Worm (Caenorhabditis elegans) whole organism, L3 larva: ENCODE measurements around the gene srbc-31.

Experiments
- R02D3.7 ChIP-seq: fragments of 150-350 bp; optimal IDR thresholded peaks from 2 replicates; lab custom pipeline; 2014; ENCODE audit warnings: missing biosample characterization, missing genetic modification characterization
- ZK546.5 ChIP-seq: sonication (generic microtip); optimal IDR thresholded peaks from 2 replicates; lab custom pipeline; 2017; ENCODE audit warnings: missing biosample characterization, missing genetic modification characterization
- aly-2 ChIP-seq: fragments of 150-350 bp; optimal IDR thresholded peaks from 2 replicates; lab custom pipeline; 2014; ENCODE audit warnings: missing biosample characterization, missing genetic modification characterization
- ceh-28 ChIP-seq: fragments of 150-350 bp; optimal IDR thresholded peaks from 2 replicates; lab custom pipeline; 2014; ENCODE audit warnings: missing biosample characterization, missing genetic modification reagents, missing genetic modification characterization
- ceh-9 ChIP-seq: sonication (generic microtip); optimal IDR thresholded peaks from 2 replicates; lab custom pipeline; 2018; ENCODE audit warnings: missing biosample characterization, missing genetic modification characterization
- egl-27 ChIP-seq: sonication (generic microtip); optimal IDR thresholded peaks from 4 replicates; lab custom pipeline; 2017; ENCODE audit warnings: missing biosample characterization, missing genetic modification reagents, missing genetic modification characterization
- egl-5 ChIP-seq: fragments of 150-350 bp; optimal IDR thresholded peaks from 2 replicates; lab custom pipeline; 2017; ENCODE audit warnings: missing biosample characterization, missing genetic modification reagents, missing genetic modification characterization, inconsistent platforms
- elt-1 ChIP-seq: fragments of 150-350 bp; optimal IDR thresholded peaks from 2 replicates; lab custom pipeline; 2014; ENCODE audit warnings: missing biosample characterization, missing genetic modification characterization
- elt-3 ChIP-seq, 3 experiments: fragments of 150-350 bp in 1 of 3; sonication (generic microtip) in 2 of 3; optimal IDR thresholded peaks; 2 replicates in 2 of 3; 4 replicates in 1 of 3; lab custom pipeline; 2014 to 2017; ENCODE audit warnings: missing biosample characterization in 3 of 3, missing genetic modification characterization in 3 of 3
- eor-1 ChIP-seq, 2 experiments: fragments of 150-350 bp; optimal IDR thresholded peaks; 2 replicates each; lab custom pipeline; 2014 to 2018; ENCODE audit warnings: missing biosample characterization in 2 of 2, missing genetic modification characterization in 2 of 2
- fkh-10 ChIP-seq: sonication (generic microtip); optimal IDR thresholded peaks from 2 replicates; lab custom pipeline; 2017; ENCODE audit warnings: missing biosample characterization, missing genetic modification reagents, missing genetic modification characterization
- fkh-2 ChIP-seq: fragments of 150-350 bp; optimal IDR thresholded peaks from 2 replicates; lab custom pipeline; 2014; ENCODE audit warnings: missing biosample characterization, missing genetic modification reagents, missing genetic modification characterization
- fos-1 ChIP-seq: fragments of 150-350 bp; optimal IDR thresholded peaks from 2 replicates; lab custom pipeline; 2014; ENCODE audit warnings: missing biosample characterization, missing genetic modification characterization
- hmg-11 ChIP-seq: sonication (generic microtip); optimal IDR thresholded peaks from 2 replicates; lab custom pipeline; 2016; ENCODE audit warnings: missing genetic modification characterization, missing compliant biosample characterization
- jun-1 ChIP-seq: fragments of 150-350 bp; optimal IDR thresholded peaks from 2 replicates; lab custom pipeline; 2014; ENCODE audit warnings: missing biosample characterization, missing genetic modification reagents, missing genetic modification characterization
- lin-15B ChIP-seq: fragments of 150-350 bp; optimal IDR thresholded peaks from 2 replicates; lab custom pipeline; 2014; ENCODE audit warnings: missing biosample characterization, missing genetic modification characterization
- lin-39 ChIP-seq: fragments of 150-350 bp; optimal IDR thresholded peaks from 2 replicates; lab custom pipeline; 2018; ENCODE audit warnings: missing biosample characterization, missing genetic modification reagents, missing genetic modification characterization
- lsy-12 ChIP-seq: sonication (generic microtip); optimal IDR thresholded peaks from 2 replicates; lab custom pipeline; 2016; ENCODE audit warnings: mild to moderate bottlenecking, missing genetic modification characterization, missing compliant biosample characterization
- mdl-1 ChIP-seq: fragments of 150-350 bp; optimal IDR thresholded peaks from 2 replicates; lab custom pipeline; 2014; ENCODE audit warnings: missing biosample characterization, missing genetic modification characterization
- nfya-1 ChIP-seq: sonication (generic microtip); optimal IDR thresholded peaks from 2 replicates; lab custom pipeline; 2017; ENCODE audit warnings: missing genetic modification characterization, mild to moderate bottlenecking, missing compliant biosample characterization, antibody characterized with exemption, moderate library complexity; ENCODE audit not compliant: insufficient read depth
- nhr-11 ChIP-seq: fragments of 150-350 bp; optimal IDR thresholded peaks from 2 replicates; lab custom pipeline; 2014; ENCODE audit warnings: missing biosample characterization, missing genetic modification characterization
- nhr-12 ChIP-seq: fragments of 150-350 bp; optimal IDR thresholded peaks from 2 replicates; lab custom pipeline; 2014; ENCODE audit warnings: missing biosample characterization, missing genetic modification characterization
- nhr-23 ChIP-seq: fragments of 150-350 bp; optimal IDR thresholded peaks from 2 replicates; lab custom pipeline; 2014; ENCODE audit warnings: missing biosample characterization, missing genetic modification reagents, missing genetic modification characterization
- nhr-77 ChIP-seq: fragments of 150-350 bp; optimal IDR thresholded peaks from 2 replicates; lab custom pipeline; 2014; ENCODE audit warnings: missing biosample characterization, missing genetic modification characterization
- pqm-1 ChIP-seq: fragments of 150-350 bp; optimal IDR thresholded peaks from 2 replicates; lab custom pipeline; 2017; ENCODE audit warnings: missing biosample characterization, missing genetic modification characterization, inconsistent platforms
- sea-2 ChIP-seq: fragments of 150-350 bp; sonication (generic microtip); optimal IDR thresholded peaks from 4 replicates; lab custom pipeline; 2014; ENCODE audit warnings: missing biosample characterization, missing genetic modification reagents, missing genetic modification characterization
- skn-1 ChIP-seq: fragments of 150-350 bp; optimal IDR thresholded peaks from 2 replicates; lab custom pipeline; 2014; ENCODE audit warnings: missing biosample characterization, missing genetic modification characterization
- snpc-4 ChIP-seq: fragments of 150-350 bp; optimal IDR thresholded peaks from 2 replicates; lab custom pipeline; 2014; ENCODE audit warnings: missing biosample characterization, missing genetic modification characterization
- tbx-2 ChIP-seq: sonication (generic microtip); optimal IDR thresholded peaks from 2 replicates; lab custom pipeline; 2016; ENCODE audit warnings: mild to moderate bottlenecking, missing genetic modification characterization, missing compliant biosample characterization
- unc-39 ChIP-seq: sonication (generic microtip); optimal IDR thresholded peaks from 4 replicates; lab custom pipeline; 2017; ENCODE audit warnings: missing biosample characterization, missing genetic modification characterization
- unc-62 ChIP-seq: fragments of 150-350 bp; sonication (generic microtip); optimal IDR thresholded peaks from 4 replicates; lab custom pipeline; 2014; ENCODE audit warnings: missing biosample characterization, missing genetic modification reagents, missing genetic modification characterization
- zag-1 ChIP-seq: fragments of 150-350 bp; optimal IDR thresholded peaks from 2 replicates; lab custom pipeline; 2014; ENCODE audit warnings: missing biosample characterization, missing genetic modification characterization
- ztf-11 ChIP-seq: fragments of 150-350 bp; optimal IDR thresholded peaks from 2 replicates; lab custom pipeline; 2014; ENCODE audit warnings: missing biosample characterization, missing genetic modification characterization
- ztf-4 ChIP-seq: fragments of 150-350 bp; optimal IDR thresholded peaks from 2 replicates; lab custom pipeline; 2014; ENCODE audit warnings: missing biosample characterization, missing genetic modification characterization

Gene srbc-31

DNA sequence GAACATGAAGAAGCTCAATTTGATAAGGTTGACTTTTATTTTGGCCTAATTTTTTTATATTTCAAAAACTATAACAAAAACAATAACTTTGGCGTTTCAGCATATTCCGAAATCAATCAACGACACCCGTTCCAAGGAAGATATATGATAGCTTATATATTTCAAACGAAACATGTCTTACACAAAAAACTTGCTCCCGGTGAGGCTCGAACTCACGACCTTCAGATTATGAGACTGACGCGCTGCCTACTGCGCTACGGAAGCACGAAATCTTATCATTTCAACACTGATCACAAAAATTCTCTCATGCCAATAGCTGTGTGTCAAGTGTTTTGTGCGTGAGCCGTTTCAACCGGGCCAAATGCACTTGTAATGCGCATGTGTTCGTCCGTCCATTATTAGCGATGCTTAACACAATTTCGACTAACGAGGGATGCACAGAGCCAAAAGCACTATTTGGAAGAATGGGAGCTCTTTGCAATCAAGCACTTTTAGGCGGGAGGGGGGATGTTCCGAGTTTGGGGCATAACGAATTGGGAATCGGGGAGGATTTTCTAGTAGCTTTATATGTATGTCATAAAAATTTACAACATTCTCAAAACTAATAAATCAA, 22.2 kb downstream of the srbc-31 start:
- TF ChIP-seq sea-2 (GFP tag; lab: Kevin White, UChicago): no peak
- TF ChIP-seq nhr-11 (tag; lab: Kevin White, UChicago): no peak
- TF ChIP-seq snpc-4 (tag; lab: Kevin White, UChicago): no peak
- TF ChIP-seq mdl-1: no peak
- no peak for TF ChIP-seq elt-3 (tag; optimal IDR thresholded peaks at IDR 0.05; lab: Kevin White, UChicago)
- no peak for TF ChIP-seq nfya-1 (tag; lab: Kevin White, UChicago)
- TF ChIP-seq hmg-11: no peak
- TF ChIP-seq zag-1: no peak
- no peak for TF ChIP-seq nhr-23 (tag; lab: Kevin White, UChicago)
- TF ChIP-seq R02D3.7 (tag; lab: Kevin White, UChicago): no peak
- no peak for TF ChIP-seq aly-2 (tag; lab: Kevin White, UChicago)
- no peak for TF ChIP-seq unc-62 (GFP tag; lab: Kevin White, UChicago)
- TF ChIP-seq skn-1 (tag; lab: Kevin White, UChicago): no peak
- no peak for TF ChIP-seq egl-5
- TF ChIP-seq nhr-77 (tag; lab: Kevin White, UChicago): no peak
- no peak for TF ChIP-seq lsy-12 (tag; lab: Kevin White, UChicago)
- no peak for TF ChIP-seq ceh-9
- TF ChIP-seq ztf-11 (tag; lab: Kevin White, UChicago): no peak

DNA sequence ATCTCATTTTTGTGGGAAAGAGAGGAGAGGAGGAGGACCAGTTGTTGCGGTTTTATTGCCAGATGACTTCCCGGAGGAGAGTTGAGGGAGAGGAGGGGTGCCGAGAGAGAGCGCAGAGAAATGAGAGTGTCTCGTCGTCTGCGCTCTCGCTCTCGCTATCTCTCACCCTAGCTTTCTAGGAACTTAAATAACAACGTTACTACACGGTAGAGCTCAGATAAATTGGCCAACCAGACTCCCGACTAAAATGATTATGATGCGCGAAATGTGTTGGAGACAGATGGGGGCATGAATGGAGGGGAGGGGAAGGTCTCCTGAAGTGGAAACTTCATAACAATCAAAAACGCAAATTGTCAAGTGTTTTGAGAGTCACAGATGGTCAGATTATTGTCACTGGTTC, 22.8 kb downstream of the srbc-31 start:
- TF ChIP-seq lsy-12 (tag; lab: Kevin White, UChicago) (no peak), lin-39 (tag; lab: Kevin White, UChicago) (peak; percentile 22)

DNA sequence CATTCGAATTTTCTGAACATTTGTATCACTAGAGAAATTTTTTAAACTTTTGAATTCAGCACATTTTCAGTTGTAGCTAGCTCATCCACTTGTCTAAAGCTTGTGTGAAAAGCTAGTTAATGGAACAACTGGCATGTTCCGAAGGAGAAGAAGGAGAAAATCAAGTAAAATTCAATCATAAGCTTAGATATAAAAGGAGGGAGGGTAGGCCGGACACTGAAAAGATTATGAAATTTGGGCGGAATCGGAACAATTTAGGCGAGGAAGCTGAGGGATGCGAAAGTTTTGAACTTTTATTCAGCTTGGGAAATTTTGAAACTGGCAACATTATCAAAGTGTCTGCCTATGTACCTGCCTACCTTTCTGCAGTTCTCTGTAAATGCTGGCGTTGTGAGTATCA, 24.9 kb downstream of the srbc-31 start:
- no peak for TF ChIP-seq eor-1 (tag; optimal IDR thresholded peaks at IDR 0.05; lab: Kevin White, UChicago)
- TF ChIP-seq fkh-10 (GFP tag; lab: Kevin White, UChicago): peak; percentile 70

DNA sequence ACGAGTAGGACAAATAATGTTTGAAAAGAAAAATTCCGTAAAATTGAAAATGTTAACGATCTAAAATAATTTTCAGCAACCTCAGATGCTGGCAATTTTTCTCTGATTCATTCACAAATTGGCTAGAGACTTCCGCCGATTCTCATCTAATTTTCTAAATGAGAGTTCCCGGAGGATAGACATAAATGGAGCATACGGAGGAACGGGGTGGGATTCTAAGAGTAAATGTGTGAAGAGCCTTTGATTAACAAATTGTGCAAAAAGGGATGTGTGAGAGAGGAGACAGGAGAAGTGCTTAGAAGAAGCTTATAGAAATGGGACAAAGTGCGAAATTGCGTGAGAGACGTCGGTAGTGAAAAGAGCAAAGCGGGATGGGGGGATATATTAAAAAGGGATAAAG, 25.8 kb downstream of the srbc-31 start:
- no peak for TF ChIP-seq nhr-12
- no peak for TF ChIP-seq ztf-4 (tag; lab: Kevin White, UChicago)
- TF ChIP-seq lin-15B: no peak
- no peak for TF ChIP-seq nfya-1 (tag; lab: Kevin White, UChicago)
- TF ChIP-seq nhr-23 (tag; lab: Kevin White, UChicago): no peak
- TF ChIP-seq jun-1: no peak
- no peak for TF ChIP-seq unc-39 (tag; lab: Kevin White, UChicago)
- no peak for TF ChIP-seq ceh-9
- no peak for TF ChIP-seq unc-62 (GFP tag; lab: Kevin White, UChicago)
- no peak for TF ChIP-seq ceh-28 (tag; lab: Kevin White, UChicago)
- TF ChIP-seq pqm-1: no peak
- no peak for TF ChIP-seq R02D3.7 (tag; lab: Kevin White, UChicago)
- no peak for TF ChIP-seq elt-1
- no peak for TF ChIP-seq hmg-11

DNA sequence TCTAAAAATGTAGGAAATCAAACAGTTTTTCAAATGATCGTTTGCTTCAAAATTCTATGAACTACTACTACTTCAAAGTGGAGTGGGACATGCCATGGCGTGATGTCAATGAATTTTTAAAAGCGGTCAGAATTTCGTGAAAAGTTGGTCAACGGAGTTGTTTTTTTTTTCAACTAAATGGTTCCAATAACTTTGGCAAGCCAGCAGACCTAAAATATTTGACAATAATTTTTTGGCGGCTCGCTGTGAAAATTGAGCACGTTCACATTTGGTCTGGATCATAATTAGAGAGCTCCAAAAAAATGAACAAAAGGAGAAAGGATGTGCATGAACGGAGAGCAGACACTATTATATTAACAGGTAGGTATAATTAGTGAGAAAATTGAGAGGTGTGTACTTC, 27.0 kb downstream of the srbc-31 start:
- TF ChIP-seq nhr-23 (tag; lab: Kevin White, UChicago): no peak
- TF ChIP-seq unc-39 (tag; lab: Kevin White, UChicago): no peak
- no peak for TF ChIP-seq fos-1 (tag; lab: Kevin White, UChicago)
- no peak for TF ChIP-seq tbx-2 (tag; lab: Kevin White, UChicago)
- no peak for TF ChIP-seq fkh-2
- TF ChIP-seq ZK546.5 (tag; lab: Kevin White, UChicago): no peak
- no peak for TF ChIP-seq egl-27 (tag; lab: Kevin White, UChicago)
- no peak for TF ChIP-seq lsy-12 (tag; lab: Kevin White, UChicago)
- no peak for TF ChIP-seq mdl-1
- no peak for TF ChIP-seq lin-15B
